Fruit fly (Drosophila melanogaster): ENCODE data around the gene nero.

nero gene

DNA sequence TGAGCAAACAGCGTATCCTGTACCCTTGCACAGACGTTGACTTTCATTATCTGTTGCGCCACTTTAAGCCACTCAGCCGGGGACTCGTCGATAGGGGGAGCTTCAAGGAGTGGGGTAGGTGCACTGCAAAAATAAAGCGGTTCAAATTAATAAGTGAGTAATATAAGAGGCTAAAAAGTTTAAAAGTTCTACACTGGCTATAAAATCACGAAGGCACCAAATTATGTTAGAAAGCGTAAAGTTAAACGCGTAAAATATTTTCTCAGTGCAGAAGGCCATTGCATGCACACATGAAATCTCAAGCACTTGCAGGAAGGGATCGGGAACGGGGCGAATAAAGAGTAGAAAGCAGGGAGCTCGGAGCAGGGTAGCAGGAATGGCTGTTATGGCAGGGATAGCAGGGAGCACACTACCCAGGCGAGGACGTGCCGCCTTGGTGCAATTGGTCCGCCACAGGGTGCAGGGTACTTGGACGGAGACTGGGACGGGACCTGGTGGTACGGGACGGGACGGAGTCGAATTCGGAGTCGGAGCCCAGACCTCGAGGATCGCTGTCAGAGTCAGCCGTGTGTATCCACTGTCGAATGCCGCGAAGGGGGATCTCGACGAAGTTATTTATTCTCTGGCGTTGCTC lies 49.1 kb downstream of the nero start:
- peak; percentile 32 for TF ChIP-seq CG4424 (GFP tag; optimal IDR thresholded peaks at IDR 0.05)
- 0 out of 2 replicates have a peak, but pooled peaks have one; percentile 11 for TF ChIP-seq CG31441 (GFP tag; IDR thresholded peaks at IDR 0.05)
- TF ChIP-seq CG12071 (GFP tag; optimal IDR thresholded peaks at IDR 0.05), result no peak
- TF ChIP-seq zfh1 (GFP tag; IDR thresholded peaks at IDR 0.05), result 0 out of 3 replicates have a peak, but pooled peaks have one; percentile 29
- TF ChIP-seq psq (GFP tag; optimal IDR thresholded peaks at IDR 0.05), result no peak
- no peak for TF ChIP-seq CG12744 (GFP tag; optimal IDR thresholded peaks at IDR 0.05)
- TF ChIP-seq seq (GFP tag; IDR thresholded peaks at IDR 0.05), result no peak
- no peak for TF ChIP-seq CG18476 (GFP tag; optimal IDR thresholded peaks at IDR 0.05)
- TF ChIP-seq Mad (GFP tag; optimal IDR thresholded peaks at IDR 0.05), result no peak
- TF ChIP-seq CG12155 (GFP tag; optimal IDR thresholded peaks at IDR 0.05), result no peak
- no peak for TF ChIP-seq CG3407 (GFP tag; optimal IDR thresholded peaks at IDR 0.05)
- TF ChIP-seq CG1647 (GFP tag; optimal IDR thresholded peaks at IDR 0.05), result no peak
- TF ChIP-seq Antp (GFP tag; optimal IDR thresholded peaks at IDR 0.05), result peak; percentile 0
- TF ChIP-seq CG7556 (GFP tag; optimal IDR thresholded peaks at IDR 0.05), result no peak
- TF ChIP-seq CG32532 (GFP tag; IDR thresholded peaks at IDR 0.05), result no peak
- TF ChIP-seq pum (GFP tag; optimal IDR thresholded peaks at IDR 0.05), result peak; percentile 1
- TF ChIP-seq schlank (tag; optimal IDR thresholded peaks at IDR 0.05), result no peak
- TF ChIP-seq CG17361 (GFP tag; IDR thresholded peaks at IDR 0.05), result 0 out of 3 replicates have a peak, but pooled peaks have one; percentile 22
- no peak for TF ChIP-seq CG4328 (GFP tag; optimal IDR thresholded peaks at IDR 0.05)
- TF ChIP-seq Bteb2 (GFP tag; optimal IDR thresholded peaks at IDR 0.05), result no peak
- no peak for TF ChIP-seq CG8924 (tag; optimal IDR thresholded peaks at IDR 0.05)
- no peak for TF ChIP-seq CG7357 (GFP tag; IDR thresholded peaks at IDR 0.05)
- TF ChIP-seq CG6272 (GFP tag; IDR thresholded peaks at IDR 0.05), result no peak
- TF ChIP-seq bsh (GFP tag; optimal IDR thresholded peaks at IDR 0.05), result peak; percentile 7 to 49
- no peak for TF ChIP-seq CG17186 (GFP tag; optimal IDR thresholded peaks at IDR 0.05)
- TF ChIP-seq Lhr (GFP tag; optimal IDR thresholded peaks at IDR 0.05), result no peak
- TF ChIP-seq toy (GFP tag; IDR thresholded peaks at IDR 0.05), result no peak
- peak; percentile 88 for TF ChIP-seq lbe (GFP tag; optimal IDR thresholded peaks at IDR 0.05)
- no peak for TF ChIP-seq CG17568 (GFP tag; optimal IDR thresholded peaks at IDR 0.05)
- TF ChIP-seq cad (GFP tag; optimal IDR thresholded peaks at IDR 0.05), result no peak
- TF ChIP-seq CG14710 (tag; optimal IDR thresholded peaks at IDR 0.05), result peak; percentile 10
- peak; percentile 3 for TF ChIP-seq Lpt (GFP tag; optimal IDR thresholded peaks at IDR 0.05)
- peak; percentile 73 for TF ChIP-seq sens (GFP tag)
- TF ChIP-seq phol (tag; optimal IDR thresholded peaks at IDR 0.05), result peak; percentile 16
- TF ChIP-seq hbn (GFP tag; IDR thresholded peaks at IDR 0.05; ENCODE audit: partially characterized antibody), result no peak
- TF ChIP-seq Xrp1 (GFP tag; IDR thresholded peaks at IDR 0.05), result peak; percentile 38; the same call in 1 of the 2 replicates
- no peak for TF ChIP-seq Bgb (GFP tag; IDR thresholded peaks at IDR 0.05; ENCODE audit: partially characterized antibody)
- peak; percentile 25 for TF ChIP-seq CG16815 (GFP tag; optimal IDR thresholded peaks at IDR 0.05)
- TF ChIP-seq D (optimal IDR thresholded peaks at IDR 0.05), result no peak
- peak; percentile 26 for TF ChIP-seq D (GFP tag; optimal IDR thresholded peaks at IDR 0.05)
- no peak for TF ChIP-seq HmgZ (tag; optimal IDR thresholded peaks at IDR 0.05)
- no peak for TF ChIP-seq Camta (GFP tag; optimal IDR thresholded peaks at IDR 0.05)
- peak; percentile 11 for TF ChIP-seq CG10267 (tag; optimal IDR thresholded peaks at IDR 0.05)
- peak; percentile 24 for TF ChIP-seq Med (GFP tag)
- peak; percentile 87 for TF ChIP-seq Ets65A (GFP tag)
- no peak for TF ChIP-seq Stat92E (GFP tag; optimal IDR thresholded peaks at IDR 0.05)
- TF ChIP-seq CG1603 (tag; optimal IDR thresholded peaks at IDR 0.05), result peak; percentile 26
- no peak for TF ChIP-seq ap (GFP tag; IDR thresholded peaks at IDR 0.05)
- TF ChIP-seq unc-4 (GFP tag; IDR thresholded peaks at IDR 0.05; ENCODE audit: partially characterized antibody), result no peak
- no peak for TF ChIP-seq CG33213 (GFP tag; optimal IDR thresholded peaks at IDR 0.05)
- TF ChIP-seq nom (GFP tag; optimal IDR thresholded peaks at IDR 0.05), result peak; percentile 79
